Fruit fly (Drosophila melanogaster): ENCODE results near the gene CG17202.

The CG17202 gene

DNA sequence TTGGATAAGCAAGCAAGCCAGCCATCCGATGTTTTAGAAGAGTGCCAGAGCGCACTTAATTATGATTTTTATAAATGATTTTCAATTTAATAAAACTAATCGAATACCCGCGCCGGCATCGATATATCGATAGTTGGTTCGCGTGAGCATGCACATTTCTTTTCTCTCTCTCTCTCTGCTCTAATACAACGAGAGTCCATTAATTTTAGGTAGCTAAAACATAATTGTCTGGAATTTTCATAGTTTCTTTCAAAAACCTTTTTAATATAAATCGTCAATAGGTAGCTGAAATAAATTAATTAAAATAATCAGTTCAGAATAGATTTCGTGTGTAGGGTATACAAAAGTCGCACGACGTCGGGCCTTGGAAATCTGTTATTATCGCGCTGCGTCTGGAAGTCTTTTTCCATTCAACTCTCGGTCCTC lies 26.3 kb downstream of the CG17202 start, which contains the start of gene CG18549:
Gene CG18549, plus strand, starts transcription at position 408 of the 426 bp plus-strand sequence.
- TF ChIP-seq Hr39 (GFP tag; optimal IDR thresholded peaks at IDR 0.05) = peak; percentile 100
- TF ChIP-seq CG3919 (GFP tag; optimal IDR thresholded peaks at IDR 0.05) = peak; percentile 100
- TF ChIP-seq CG6808 (GFP tag; optimal IDR thresholded peaks at IDR 0.05) = peak; percentile 99
- TF ChIP-seq cyc (GFP tag; optimal IDR thresholded peaks at IDR 0.05) = peak; percentile 100
- TF ChIP-seq CG6276 (GFP tag; optimal IDR thresholded peaks at IDR 0.05) = peak; percentile 100
- peak; percentile 100 for TF ChIP-seq acj6 (GFP tag; optimal IDR thresholded peaks at IDR 0.05)
- peak; percentile 100 for TF ChIP-seq spab (GFP tag; optimal IDR thresholded peaks at IDR 0.05)
- peak; percentile 99 for TF ChIP-seq CG16779 (tag; optimal IDR thresholded peaks at IDR 0.05)
- peak; percentile 100 for TF ChIP-seq Ets96B (tag; optimal IDR thresholded peaks at IDR 0.05)
- peak; percentile 94 for TF ChIP-seq fkh (GFP tag; optimal IDR thresholded peaks at IDR 0.05)
- TF ChIP-seq Sox102F (GFP tag; optimal IDR thresholded peaks at IDR 0.05) = peak; percentile 100
- peak; percentile 100 for TF ChIP-seq dac (GFP tag; optimal IDR thresholded peaks at IDR 0.05)
- peak; percentile 100 for TF ChIP-seq topi (GFP tag; optimal IDR thresholded peaks at IDR 0.05)
- peak; percentile 100 for TF ChIP-seq CG11762 (GFP tag; optimal IDR thresholded peaks at IDR 0.05; ENCODE audit: insufficient read depth)
- peak; percentile 100 for TF ChIP-seq fd59A (GFP tag; optimal IDR thresholded peaks at IDR 0.05)
- TF ChIP-seq Sox14 (GFP tag; optimal IDR thresholded peaks at IDR 0.05) = peak; percentile 100
- peak; percentile 100 for TF ChIP-seq vri (GFP tag; optimal IDR thresholded peaks at IDR 0.05)
- peak; percentile 100 for TF ChIP-seq Smox (GFP tag; optimal IDR thresholded peaks at IDR 0.05)
- TF ChIP-seq net (GFP tag; optimal IDR thresholded peaks at IDR 0.05) = peak; percentile 100
- peak; percentile 100 for TF ChIP-seq pdm3 (GFP tag; optimal IDR thresholded peaks at IDR 0.05)
- peak; percentile 100 for TF ChIP-seq CG9139 (GFP tag; optimal IDR thresholded peaks at IDR 0.05)
- peak; percentile 100 for TF ChIP-seq OdsH (GFP tag; optimal IDR thresholded peaks at IDR 0.05)
- TF ChIP-seq Gug (GFP tag; IDR thresholded peaks at IDR 0.05) = peak; percentile 100
- TF ChIP-seq ss (GFP tag; optimal IDR thresholded peaks at IDR 0.05) = peak; percentile 100
- peak; percentile 100 for TF ChIP-seq CG31627 (GFP tag; optimal IDR thresholded peaks at IDR 0.05)
- peak; percentile 100 for TF ChIP-seq CG10669 (GFP tag; optimal IDR thresholded peaks at IDR 0.05)
- TF ChIP-seq Met (GFP tag; optimal IDR thresholded peaks at IDR 0.05) = peak; percentile 100
- TF ChIP-seq CG7368 (GFP tag; optimal IDR thresholded peaks at IDR 0.05) = peak; percentile 100
- peak; percentile 99 for TF ChIP-seq achi (GFP tag; optimal IDR thresholded peaks at IDR 0.05)
- peak; percentile 100 for TF ChIP-seq Hr4 (GFP tag; optimal IDR thresholded peaks at IDR 0.05)
- TF ChIP-seq CG8632 (GFP tag; optimal IDR thresholded peaks at IDR 0.05) = peak; percentile 100
- peak; percentile 100 for TF ChIP-seq lz (GFP tag; optimal IDR thresholded peaks at IDR 0.05)
- peak; percentile 100 for TF ChIP-seq CG6792 (GFP tag; optimal IDR thresholded peaks at IDR 0.05)
- peak; percentile 100 for TF ChIP-seq CG6163 (GFP tag; IDR thresholded peaks at IDR 0.05)
- peak; percentile 98 for TF ChIP-seq fd85E (GFP tag; optimal IDR thresholded peaks at IDR 0.05)
- TF ChIP-seq CG10631 (GFP tag; optimal IDR thresholded peaks at IDR 0.05) = peak; percentile 100
- TF ChIP-seq CG4318 (GFP tag; optimal IDR thresholded peaks at IDR 0.05) = peak; percentile 100
- TF ChIP-seq CG34406 (GFP tag; optimal IDR thresholded peaks at IDR 0.05) = peak; percentile 100
- TF ChIP-seq CG11902 (GFP tag; optimal IDR thresholded peaks at IDR 0.05) = peak; percentile 99
- peak; percentile 100 for TF ChIP-seq svp (GFP tag)
- peak; percentile 99 for TF ChIP-seq Ets21C (GFP tag; optimal IDR thresholded peaks at IDR 0.05)
- TF ChIP-seq CG1621 (tag; optimal IDR thresholded peaks at IDR 0.05) = peak; percentile 100
- TF ChIP-seq Eip75B (GFP tag; optimal IDR thresholded peaks at IDR 0.05) = peak; percentile 100
- peak; percentile 100 for TF ChIP-seq Eip93F (GFP tag; optimal IDR thresholded peaks at IDR 0.05)
- TF ChIP-seq esn (GFP tag; optimal IDR thresholded peaks at IDR 0.05) = peak; percentile 100
- peak; percentile 99 to 100 for TF ChIP-seq salr (GFP tag; optimal IDR thresholded peaks at IDR 0.05)
- TF ChIP-seq CG6854 (GFP tag; optimal IDR thresholded peaks at IDR 0.05) = peak; percentile 100
- peak; percentile 100 for TF ChIP-seq Eip78C (GFP tag)
- TF ChIP-seq Hr38 (GFP tag; optimal IDR thresholded peaks at IDR 0.05) = peak; percentile 97
- TF ChIP-seq CG15336 (GFP tag; IDR thresholded peaks at IDR 0.05) = peak; percentile 100
- TF ChIP-seq Sox15 (GFP tag; optimal IDR thresholded peaks at IDR 0.05) = peak; percentile 99
- peak; percentile 100 for TF ChIP-seq CG8119 (GFP tag; IDR thresholded peaks at IDR 0.05)

All from whole organism, prepupa.